Worm (Caenorhabditis elegans): ENCODE measurements around the gene sru-6.

DNA sequence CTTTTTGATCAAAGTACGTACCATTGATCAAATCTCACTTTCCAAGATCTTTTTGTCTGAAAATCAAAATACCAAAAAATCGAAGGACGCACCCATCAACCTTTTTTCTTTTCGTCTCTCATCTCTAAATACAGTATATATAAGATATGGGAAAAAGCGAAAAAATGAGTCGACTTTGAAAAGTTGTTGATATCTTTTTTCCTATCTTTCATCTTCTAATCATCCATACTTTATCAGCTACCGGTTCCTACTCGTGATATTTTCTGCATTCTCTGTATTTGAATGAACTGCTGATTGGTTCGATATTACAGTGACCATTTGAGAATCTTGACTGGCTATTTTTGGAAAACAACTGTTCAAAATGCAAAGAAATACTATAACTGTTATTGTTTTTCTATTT lies 26.4 kb downstream of the sru-6 start, which contains the start of gene C33A12.19:
- no peak for TF ChIP-seq ztf-29 (GFP tag; IDR thresholded peaks at IDR 0.05)
- TF ChIP-seq flt-1 (GFP tag; IDR thresholded peaks at IDR 0.05) = no peak
- no peak for TF ChIP-seq ref-1 (GFP tag; conservative IDR thresholded peaks at IDR 0.05)
- no peak for TF ChIP-seq ztf-23 (GFP tag; IDR thresholded peaks at IDR 0.05)

Measured in whole organism, midembryonic.